Fruit fly (Drosophila melanogaster) whole organism, embryonic: ENCODE results near the gene Spt6.

ENCODE experiments used
- CG10366 ChIP-seq: fragments of 200-800 bp; sonication (Bioruptor generic); IDR thresholded peaks from 2 replicates; pipeline ENCODE4 v1.3.6; 2022; ENCODE audit warnings: missing biosample characterization, missing genetic modification characterization
- CG10431 ChIP-seq: fragments of 200-800 bp; sonication (Bioruptor generic); optimal IDR thresholded peaks from 3 replicates; lab custom pipeline; 2018; ENCODE audit warnings: missing biosample characterization, mild to moderate bottlenecking, missing genetic modification characterization
- CG12219 ChIP-seq: fragments of 200-800 bp; sonication (Bioruptor generic); optimal IDR thresholded peaks from 3 replicates; lab custom pipeline; 2018; ENCODE audit warnings: missing biosample characterization, mild to moderate bottlenecking, missing genetic modification characterization
- CG13296 ChIP-seq: fragments of 200-800 bp; sonication (Bioruptor generic); optimal IDR thresholded peaks from 3 replicates; lab custom pipeline; 2018; ENCODE audit warnings: missing biosample characterization, mild to moderate bottlenecking, missing genetic modification characterization
- CG17186 ChIP-seq: fragments of 200-800 bp; sonication (Bioruptor generic); optimal IDR thresholded peaks from 3 replicates; lab custom pipeline; 2017; ENCODE audit warnings: missing biosample characterization, missing genetic modification reagents, missing genetic modification characterization
- CG1832 ChIP-seq: fragments of 200-800 bp; sonication (Bioruptor generic); optimal IDR thresholded peaks from 2 replicates; lab custom pipeline; 2017; ENCODE audit warnings: missing biosample characterization, mild to moderate bottlenecking, missing genetic modification characterization, inconsistent platforms
- CG34224 ChIP-seq: fragments of 200-800 bp; sonication (Bioruptor generic); IDR thresholded peaks from 3 replicates; pipeline ENCODE4 v1.3.6; 2022; ENCODE audit warnings: missing biosample characterization, missing genetic modification characterization; ENCODE audit not compliant: partially characterized antibody
- CG3847 ChIP-seq: fragments of 200-800 bp; sonication (Bioruptor generic); IDR thresholded peaks from 2 replicates; pipeline ENCODE4 v1.3.6; 2022; ENCODE audit warnings: missing biosample characterization, missing genetic modification characterization
- CG4617 ChIP-seq: fragments of 200-800 bp; sonication (Bioruptor generic); optimal IDR thresholded peaks from 3 replicates; lab custom pipeline; 2016; ENCODE audit warnings: missing biosample characterization, missing genetic modification characterization, borderline replicate concordance
- CG5953 ChIP-seq: fragments of 200-800 bp; sonication (Bioruptor generic); IDR thresholded peaks from 2 replicates; pipeline ENCODE4 v1.3.6; 2022; ENCODE audit warnings: missing biosample characterization, missing genetic modification characterization
- CG8765 ChIP-seq: fragments of 200-800 bp; sonication (Bioruptor generic); IDR thresholded peaks from 2 replicates; pipeline ENCODE4 v1.3.6; 2022; ENCODE audit warnings: missing biosample characterization, missing genetic modification characterization
- CG9609 ChIP-seq: fragments of 200-800 bp; sonication (Bioruptor generic); optimal IDR thresholded peaks from 3 replicates; lab custom pipeline; 2016; ENCODE audit warnings: missing biosample characterization, missing genetic modification characterization
- CoRest ChIP-seq: fragments of 200-800 bp; sonication (Bioruptor generic); optimal IDR thresholded peaks from 3 replicates; lab custom pipeline; 2018; ENCODE audit warnings: missing biosample characterization, mild to moderate bottlenecking, missing genetic modification characterization, moderate library complexity
- Dad ChIP-seq: fragments of 200-800 bp; sonication (Bioruptor generic); optimal IDR thresholded peaks from 3 replicates; lab custom pipeline; 2016; ENCODE audit warnings: missing biosample characterization, missing genetic modification characterization
- H2.0 ChIP-seq: fragments of 200-800 bp; sonication (Bioruptor generic); IDR thresholded peaks from 2 replicates; pipeline ENCODE4 v1.3.6; 2022; ENCODE audit warnings: missing biosample characterization, missing genetic modification characterization
- Hr51 ChIP-seq, 2 experiments: fragments of 200-800 bp; sonication (Bioruptor generic); optimal IDR thresholded peaks; 2 replicates in 1 of 2; 3 replicates in 1 of 2; lab custom pipeline; 2016 to 2018; ENCODE audit warnings: missing biosample characterization in 2 of 2, missing genetic modification characterization in 2 of 2, mild to moderate bottlenecking in 1 of 2, moderate library complexity in 1 of 2
- Nf-YA ChIP-seq: fragments of 200-800 bp; sonication (Bioruptor generic); IDR thresholded peaks from 2 replicates; pipeline ENCODE4 v1.3.6; 2022; ENCODE audit warnings: missing biosample characterization, missing genetic modification characterization
- Pdp1 ChIP-seq, 2 experiments: fragments of 200-800 bp; sonication (Bioruptor generic); optimal IDR thresholded peaks; 3 replicates each; lab custom pipeline; 2016; ENCODE audit warnings: missing biosample characterization in 2 of 2, missing genetic modification characterization in 2 of 2, mild to moderate bottlenecking in 1 of 2, moderate library complexity in 1 of 2
- Ptx1 ChIP-seq: fragments of 200-800 bp; sonication (Bioruptor generic); IDR thresholded peaks from 2 replicates; pipeline ENCODE4 v1.3.6; 2022; ENCODE audit warnings: missing biosample characterization, missing genetic modification characterization
- Scr ChIP-seq: fragments of 200-800 bp; sonication (Bioruptor generic); IDR thresholded peaks from 2 replicates; pipeline ENCODE4 v1.3.6; 2022; ENCODE audit warnings: missing biosample characterization, missing genetic modification characterization; ENCODE audit not compliant: partially characterized antibody
- Sin3A ChIP-seq: fragments of >200 bp; optimal IDR thresholded peaks from 2 replicates; lab custom pipeline; 2018
- Sry-δ ChIP-seq: fragments of 200-800 bp; sonication (Bioruptor generic); optimal IDR thresholded peaks from 2 replicates; lab custom pipeline; 2016; ENCODE audit warnings: missing biosample characterization, missing genetic modification characterization
- al ChIP-seq: fragments of 200-800 bp; sonication (Bioruptor generic); IDR thresholded peaks from 2 replicates; pipeline ENCODE4 v1.3.6; 2022; ENCODE audit warnings: missing biosample characterization, missing genetic modification characterization
- bcd ChIP-seq: fragments of 200-800 bp; sonication (Bioruptor generic); optimal IDR thresholded peaks from 2 replicates; lab custom pipeline; 2017; ENCODE audit warnings: missing biosample characterization, mild to moderate bottlenecking, missing genetic modification characterization
- cg ChIP-seq: fragments of 200-800 bp; sonication (Bioruptor generic); optimal IDR thresholded peaks from 3 replicates; lab custom pipeline; 2019; ENCODE audit warnings: missing biosample characterization, mild to moderate bottlenecking, missing genetic modification characterization, moderate library complexity
- ewg ChIP-seq: fragments of 200-800 bp; sonication (Bioruptor generic); optimal IDR thresholded peaks from 3 replicates; lab custom pipeline; 2017; ENCODE audit warnings: mild to moderate bottlenecking, missing biosample characterization, missing genetic modification reagents, missing genetic modification characterization
- exex ChIP-seq: fragments of 200-800 bp; sonication (Bioruptor generic); optimal IDR thresholded peaks from 4 replicates; lab custom pipeline; 2018; ENCODE audit warnings: missing biosample characterization, mild to moderate bottlenecking, missing genetic modification characterization, moderate library complexity
- fru ChIP-seq: fragments of >200 bp; optimal IDR thresholded peaks from 2 replicates; lab custom pipeline; 2017
- grau ChIP-seq: fragments of 200-800 bp; optimal IDR thresholded peaks from 3 replicates; lab custom pipeline; 2019; ENCODE audit warnings: missing biosample characterization, mild to moderate bottlenecking, missing genetic modification characterization, moderate library complexity
- gro ChIP-seq: fragments of 200-800 bp; sonication (Bioruptor generic); optimal IDR thresholded peaks from 2 replicates; lab custom pipeline; 2016; ENCODE audit warnings: missing biosample characterization, missing genetic modification characterization
- gsb ChIP-seq: fragments of 200-800 bp; sonication (Bioruptor generic); IDR thresholded peaks from 2 replicates; pipeline ENCODE4 v1.3.6; 2022; ENCODE audit warnings: missing biosample characterization, missing genetic modification characterization
- jigr1 ChIP-seq: fragments of 200-800 bp; sonication (Bioruptor generic); IDR thresholded peaks from 3 replicates; pipeline ENCODE4 v1.3.6; 2022; ENCODE audit warnings: missing biosample characterization, missing genetic modification characterization
- kni ChIP-seq: fragments of 200-800 bp; sonication (Bioruptor generic); optimal IDR thresholded peaks from 3 replicates; lab custom pipeline; 2017; ENCODE audit warnings: mild to moderate bottlenecking, missing biosample characterization, missing genetic modification reagents, missing genetic modification characterization
- maf-S ChIP-seq: fragments of 200-800 bp; sonication (Bioruptor generic); optimal IDR thresholded peaks from 2 replicates; lab custom pipeline; 2016; ENCODE audit warnings: missing biosample characterization, missing genetic modification characterization
- mirr ChIP-seq: fragments of 200-800 bp; sonication (Bioruptor generic); optimal IDR thresholded peaks from 3 replicates; lab custom pipeline; 2018; ENCODE audit warnings: missing biosample characterization, mild to moderate bottlenecking, missing genetic modification characterization
- nerfin-2 ChIP-seq: fragments of 200-800 bp; sonication (Bioruptor generic); IDR thresholded peaks from 2 replicates; pipeline ENCODE4 v1.3.6; 2022; ENCODE audit warnings: missing biosample characterization, missing genetic modification characterization; ENCODE audit not compliant: partially characterized antibody
- p53 ChIP-seq: fragments of 200-800 bp; sonication (Bioruptor generic); optimal IDR thresholded peaks from 2 replicates; lab custom pipeline; 2016; ENCODE audit warnings: missing biosample characterization, missing genetic modification characterization
- repo ChIP-seq: fragments of 200-800 bp; sonication (Bioruptor generic); optimal IDR thresholded peaks from 2 replicates; lab custom pipeline; 2016; ENCODE audit warnings: missing biosample characterization, missing genetic modification characterization
- row ChIP-seq: fragments of 200-800 bp; sonication (Bioruptor generic); IDR thresholded peaks from 3 replicates; pipeline ENCODE4 v1.3.6; 2022; ENCODE audit warnings: missing biosample characterization, missing genetic modification characterization
- sc ChIP-seq, 3 experiments: fragments of >200 bp in 2 of 3; fragments of 200-800 bp in 1 of 3; sonication (Bioruptor generic) in 1 of 3; optimal IDR thresholded peaks; 2 replicates in 2 of 3; 3 replicates in 1 of 3; lab custom pipeline; 2017; ENCODE audit warnings: mild to moderate bottlenecking in 1 of 3, missing biosample characterization in 1 of 3, missing genetic modification characterization in 1 of 3, missing genetic modification reagents in 1 of 3
- sens ChIP-seq: fragments of 200-800 bp; sonication (Bioruptor generic); peaks from one replicate; lab custom pipeline; 2016; ENCODE audit warnings: missing biosample characterization, missing genetic modification characterization
- slp2 ChIP-seq: fragments of 200-800 bp; sonication (Bioruptor generic); optimal IDR thresholded peaks from 2 replicates; lab custom pipeline; 2016; ENCODE audit warnings: missing biosample characterization, missing genetic modification characterization
- stwl ChIP-seq: fragments of 200-800 bp; sonication (Bioruptor generic); optimal IDR thresholded peaks from 3 replicates; lab custom pipeline; 2018; ENCODE audit warnings: missing biosample characterization, mild to moderate bottlenecking, missing genetic modification characterization, moderate library complexity
- sug ChIP-seq: fragments of 200-800 bp; optimal IDR thresholded peaks from 2 replicates; lab custom pipeline; 2019; ENCODE audit warnings: missing biosample characterization, mild to moderate bottlenecking, missing genetic modification characterization, moderate library complexity
- trh ChIP-seq: fragments of 200-800 bp; sonication (Bioruptor generic); optimal IDR thresholded peaks from 2 replicates; lab custom pipeline; 2016; ENCODE audit warnings: missing biosample characterization, missing genetic modification characterization
- tup ChIP-seq: fragments of 200-800 bp; sonication (Bioruptor generic); optimal IDR thresholded peaks from 2 replicates; lab custom pipeline; 2016; ENCODE audit warnings: missing biosample characterization, mild to moderate bottlenecking, missing genetic modification characterization, moderate library complexity
- unc-4 ChIP-seq: fragments of 200-800 bp; sonication (Bioruptor generic); IDR thresholded peaks from 2 replicates; pipeline ENCODE4 v1.3.6; 2022; ENCODE audit warnings: missing biosample characterization, missing genetic modification characterization; ENCODE audit not compliant: partially characterized antibody
- z ChIP-seq: fragments of 200-800 bp; sonication (Bioruptor generic); IDR thresholded peaks from 3 replicates; pipeline ENCODE4 v1.3.6; 2022; ENCODE audit warnings: missing biosample characterization, missing genetic modification characterization

The Spt6 gene

dm6 chrX:6255414-6255915, 12.1 kb upstream of the Spt6 start, which contains the start of the genes Rbcn-3A and Spx (continued):
- no peak for TF ChIP-seq gro
- TF ChIP-seq CoRest (tag; lab: Kevin White, UChicago): peak; percentile 69
- TF ChIP-seq CG9609 (GFP tag; lab: Kevin White, UChicago): no peak
- peak; percentile 53 for TF ChIP-seq grau
- TF ChIP-seq CG10431: no peak
- TF ChIP-seq al (GFP tag; lab: Robert Waterston, UW): peak; percentile 23; the same call in 1 of the 2 replicates
- TF ChIP-seq CG8765 (GFP tag; lab: Robert Waterston, UW): no peak

- TF ChIP-seq CG10366 (no peak), gsb (GFP tag; lab: Robert Waterston, UW) (no peak), sug (peak; percentile 3), exex (tag; lab: Kevin White, UChicago) (peak; percentile 37), CG1832 (GFP tag; lab: Kevin White, UChicago) (no peak), mirr (GFP tag; lab: Kevin White, UChicago) (peak; percentile 66), CG5953 (GFP tag; lab: Robert Waterston, UW) (no peak), slp2 (GFP tag; lab: Kevin White, UChicago) (no peak), Pdp1 (GFP tag; optimal IDR thresholded peaks at IDR 0.05; lab: Kevin White, UChicago) (peak in 1 of 2 experiments; percentile 73)
Observed at dm6 chrX:6259696-6260095, 7.9 kb upstream of the Spt6 start.

- no peak for TF ChIP-seq CG13296 (GFP tag; lab: Kevin White, UChicago)
- TF ChIP-seq kni (GFP tag; lab: Kevin White, UChicago): no peak
- TF ChIP-seq tup (GFP tag; lab: Kevin White, UChicago): no peak
- no peak for TF ChIP-seq cg (GFP tag; lab: Kevin White, UChicago)
- TF ChIP-seq CG4617 (GFP tag; lab: Kevin White, UChicago): peak; percentile 26
- peak; percentile 66 for TF ChIP-seq nerfin-2 (GFP tag; lab: Robert Waterston, UW)
- peak; percentile 84 for TF ChIP-seq unc-4 (GFP tag; lab: Robert Waterston, UW)
- TF ChIP-seq maf-S: no peak
- TF ChIP-seq sc (optimal IDR thresholded peaks at IDR 0.05; lab: Kevin White, UChicago): no peak
- TF ChIP-seq sc (GFP tag; optimal IDR thresholded peaks at IDR 0.05; lab: Kevin White, UChicago): no peak
- TF ChIP-seq bcd (GFP tag; lab: Kevin White, UChicago): no peak
- no peak for TF ChIP-seq Ptx1 (GFP tag; lab: Robert Waterston, UW)
- no peak for TF ChIP-seq H2.0
- no peak for TF ChIP-seq CG17186 (GFP tag; lab: Kevin White, UChicago)
- TF ChIP-seq Nf-YA (GFP tag; lab: Robert Waterston, UW): no peak
- no peak for TF ChIP-seq Dad (GFP tag; lab: Kevin White, UChicago)
- TF ChIP-seq Scr (GFP tag; lab: Robert Waterston, UW): peak; percentile 86
- TF ChIP-seq stwl: peak; percentile 48
- peak; percentile 11 for TF ChIP-seq sug
- TF ChIP-seq Sry-δ (GFP tag; lab: Kevin White, UChicago): peak; percentile 90
- peak; percentile 16 for TF ChIP-seq sens
- no peak for TF ChIP-seq Sin3A (lab: Kevin White, UChicago)
- no peak for TF ChIP-seq fru (lab: Kevin White, UChicago)
- TF ChIP-seq ewg (GFP tag; lab: Kevin White, UChicago): no peak
- TF ChIP-seq Hr51 (GFP tag; optimal IDR thresholded peaks at IDR 0.05; lab: Kevin White, UChicago): no peak
- no peak for TF ChIP-seq trh
- no peak for TF ChIP-seq repo
- peak; percentile 83 for TF ChIP-seq row (GFP tag; lab: Robert Waterston, UW)
- TF ChIP-seq CG34224 (GFP tag; lab: Robert Waterston, UW): peak; percentile 85
- TF ChIP-seq jigr1 (GFP tag; lab: Robert Waterston, UW): no peak
- TF ChIP-seq CG12219 (GFP tag; lab: Kevin White, UChicago): no peak
- TF ChIP-seq CG3847 (GFP tag; lab: Robert Waterston, UW): no peak
- TF ChIP-seq p53: no peak
- no peak for TF ChIP-seq mirr (GFP tag; lab: Kevin White, UChicago)
- no peak for TF ChIP-seq z (GFP tag; lab: Robert Waterston, UW)
Observed at dm6 chrX:6260900-6261299, 6.7 kb upstream of the Spt6 start, which contains the start of gene Josd. Gene Josd (plus strand): TSS chrX:6261169.
